Fruit fly (Drosophila melanogaster) whole organism, embryonic: ENCODE data around the gene dbf.

ENCODE experiments used
- B-H1 ChIP-seq: fragments of 200-800 bp; sonication (Bioruptor generic); IDR thresholded peaks from 3 replicates; pipeline ENCODE4 v1.3.6; 2022; ENCODE audit warnings: missing biosample characterization, missing genetic modification characterization
- Blimp-1 ChIP-seq: fragments of 200-800 bp; sonication (Bioruptor generic); optimal IDR thresholded peaks from 3 replicates; lab custom pipeline; 2018; ENCODE audit warnings: missing biosample characterization, missing genetic modification characterization, mild to moderate bottlenecking, moderate library complexity, missing genetic modification reagents
- CG11696 ChIP-seq: fragments of 200-800 bp; sonication (Bioruptor generic); IDR thresholded peaks from 2 replicates; pipeline ENCODE4 v1.3.6; 2022; ENCODE audit warnings: missing biosample characterization, missing genetic modification characterization
- CG12071 ChIP-seq: fragments of 200-800 bp; sonication (Bioruptor generic); optimal IDR thresholded peaks from 3 replicates; lab custom pipeline; 2018; ENCODE audit warnings: missing biosample characterization, mild to moderate bottlenecking, missing genetic modification characterization
- CG12104 ChIP-seq: fragments of 200-800 bp; sonication (Bioruptor generic); optimal IDR thresholded peaks from 3 replicates; lab custom pipeline; 2016; ENCODE audit warnings: missing biosample characterization, missing genetic modification characterization
- CG14965 ChIP-seq: fragments of 200-800 bp; sonication (Bioruptor generic); optimal IDR thresholded peaks from 2 replicates; lab custom pipeline; 2016; ENCODE audit warnings: missing biosample characterization, missing genetic modification characterization, borderline replicate concordance
- CG17361 ChIP-seq: fragments of 200-800 bp; sonication (Bioruptor generic); IDR thresholded peaks from 3 replicates; pipeline ENCODE4 v1.3.6; 2022; ENCODE audit warnings: missing biosample characterization, missing genetic modification characterization
- CG17829 ChIP-seq: fragments of 200-800 bp; optimal IDR thresholded peaks from 2 replicates; lab custom pipeline; 2019; ENCODE audit warnings: missing biosample characterization, mild to moderate bottlenecking, missing genetic modification characterization, moderate library complexity
- CG18262 ChIP-seq: fragments of 200-800 bp; optimal IDR thresholded peaks from 3 replicates; lab custom pipeline; 2019; ENCODE audit warnings: missing biosample characterization, mild to moderate bottlenecking, missing genetic modification characterization, moderate library complexity
- CG2712 ChIP-seq: fragments of 200-800 bp; optimal IDR thresholded peaks from 3 replicates; lab custom pipeline; 2019; ENCODE audit warnings: missing biosample characterization, mild to moderate bottlenecking, missing genetic modification characterization, moderate library complexity
- CG2875 ChIP-seq: fragments of 200-800 bp; sonication (Bioruptor generic); optimal IDR thresholded peaks from 2 replicates; lab custom pipeline; 2017; ENCODE audit warnings: missing biosample characterization, mild to moderate bottlenecking, missing genetic modification characterization, missing genetic modification reagents
- CG30403 ChIP-seq: fragments of 200-800 bp; sonication (Bioruptor generic); optimal IDR thresholded peaks from 3 replicates; lab custom pipeline; 2016; ENCODE audit warnings: missing biosample characterization, missing genetic modification characterization
- CG31441 ChIP-seq: fragments of 200-800 bp; sonication (Bioruptor generic); IDR thresholded peaks from 2 replicates; pipeline ENCODE4 v1.3.6; 2022; ENCODE audit warnings: missing biosample characterization, missing genetic modification characterization
- CG3281 ChIP-seq: fragments of 200-800 bp; sonication (Bioruptor generic); optimal IDR thresholded peaks from 3 replicates; lab custom pipeline; 2017; ENCODE audit warnings: missing biosample characterization, mild to moderate bottlenecking, missing genetic modification characterization
- CG3838 ChIP-seq: fragments of 200-800 bp; sonication (Bioruptor generic); optimal IDR thresholded peaks from 3 replicates; lab custom pipeline; 2016; ENCODE audit warnings: missing biosample characterization, missing genetic modification characterization
- CG7372 ChIP-seq: fragments of 200-800 bp; sonication (Bioruptor generic); IDR thresholded peaks from 2 replicates; pipeline ENCODE4 v1.3.6; 2022; ENCODE audit warnings: missing biosample characterization, missing genetic modification characterization
- CG8359 ChIP-seq: fragments of 200-800 bp; sonication (Bioruptor generic); optimal IDR thresholded peaks from 2 replicates; lab custom pipeline; 2017; ENCODE audit warnings: missing biosample characterization, mild to moderate bottlenecking, missing genetic modification characterization, borderline replicate concordance
- CG8388 ChIP-seq: fragments of 200-800 bp; sonication (Bioruptor generic); optimal IDR thresholded peaks from 2 replicates; lab custom pipeline; 2019; ENCODE audit warnings: missing biosample characterization, mild to moderate bottlenecking, missing genetic modification characterization, moderate library complexity
- CG8924 ChIP-seq: fragments of 200-800 bp; optimal IDR thresholded peaks from 3 replicates; lab custom pipeline; 2019; ENCODE audit warnings: missing biosample characterization, mild to moderate bottlenecking, missing genetic modification characterization, moderate library complexity
- CG9215 ChIP-seq: fragments of 200-800 bp; sonication (Bioruptor generic); IDR thresholded peaks from 2 replicates; pipeline ENCODE4 v1.3.6; 2022; ENCODE audit warnings: missing biosample characterization, missing genetic modification characterization
- CG9727 ChIP-seq: fragments of 200-800 bp; sonication (Bioruptor generic); optimal IDR thresholded peaks from 3 replicates; lab custom pipeline; 2017; ENCODE audit warnings: missing biosample characterization, mild to moderate bottlenecking, missing genetic modification characterization
- CoRest ChIP-seq: fragments of 200-800 bp; sonication (Bioruptor generic); optimal IDR thresholded peaks from 3 replicates; lab custom pipeline; 2018; ENCODE audit warnings: missing biosample characterization, mild to moderate bottlenecking, missing genetic modification characterization, moderate library complexity
- D ChIP-seq, 2 experiments: fragments of 200-800 bp in 1 of 2; fragments of >200 bp in 1 of 2; sonication (Bioruptor generic) in 1 of 2; optimal IDR thresholded peaks; 2 replicates in 1 of 2; 3 replicates in 1 of 2; lab custom pipeline; 2017; ENCODE audit warnings: mild to moderate bottlenecking in 1 of 2, missing biosample characterization in 1 of 2, missing genetic modification characterization in 1 of 2, missing genetic modification reagents in 1 of 2
- D19A ChIP-seq: fragments of 200-800 bp; optimal IDR thresholded peaks from 3 replicates; lab custom pipeline; 2019; ENCODE audit warnings: missing biosample characterization, mild to moderate bottlenecking, missing genetic modification characterization, moderate library complexity
- Ets97D ChIP-seq: fragments of 200-800 bp; sonication (Bioruptor generic); optimal IDR thresholded peaks from 3 replicates; lab custom pipeline; 2016; ENCODE audit warnings: missing biosample characterization, missing genetic modification characterization
- Fer1 ChIP-seq: fragments of 200-800 bp; sonication (Bioruptor generic); optimal IDR thresholded peaks from 2 replicates; lab custom pipeline; 2017; ENCODE audit warnings: missing biosample characterization, mild to moderate bottlenecking, missing genetic modification characterization
- Hr51 ChIP-seq, 2 experiments: fragments of 200-800 bp; sonication (Bioruptor generic); optimal IDR thresholded peaks; 2 replicates in 1 of 2; 3 replicates in 1 of 2; lab custom pipeline; 2016 to 2018; ENCODE audit warnings: missing biosample characterization in 2 of 2, missing genetic modification characterization in 2 of 2, mild to moderate bottlenecking in 1 of 2, moderate library complexity in 1 of 2
- Hsf ChIP-seq: fragments of 200-800 bp; sonication (Bioruptor generic); optimal IDR thresholded peaks from 3 replicates; lab custom pipeline; 2016; ENCODE audit warnings: missing biosample characterization, missing genetic modification characterization
- Meics ChIP-seq: fragments of 200-800 bp; sonication (Bioruptor generic); optimal IDR thresholded peaks from 2 replicates; lab custom pipeline; 2017; ENCODE audit warnings: missing biosample characterization, mild to moderate bottlenecking, missing genetic modification characterization
- Oli ChIP-seq: fragments of 200-800 bp; sonication (Bioruptor generic); optimal IDR thresholded peaks from 2 replicates; lab custom pipeline; 2018; ENCODE audit warnings: missing biosample characterization, mild to moderate bottlenecking, missing genetic modification characterization, moderate library complexity
- Sox100B ChIP-seq: fragments of 200-800 bp; sonication (Bioruptor generic); optimal IDR thresholded peaks from 3 replicates; lab custom pipeline; 2018; ENCODE audit warnings: missing biosample characterization, mild to moderate bottlenecking, missing genetic modification characterization
- Ssrp ChIP-seq: fragments of 200-800 bp; sonication (Bioruptor generic); optimal IDR thresholded peaks from 2 replicates; lab custom pipeline; 2018; ENCODE audit warnings: missing biosample characterization, mild to moderate bottlenecking, missing genetic modification characterization, moderate library complexity
- croc ChIP-seq: fragments of 200-800 bp; sonication (Bioruptor generic); conservative IDR thresholded peaks from 3 replicates; pipeline ENCODE4 v1.3.6; 2022; ENCODE audit warnings: missing biosample characterization, missing genetic modification characterization
- crp ChIP-seq, 2 experiments: fragments of 200-800 bp; sonication (Bioruptor generic); optimal IDR thresholded peaks; 2 replicates in 1 of 2; 3 replicates in 1 of 2; lab custom pipeline; 2017; ENCODE audit warnings: missing biosample characterization in 2 of 2, missing genetic modification characterization in 2 of 2, mild to moderate bottlenecking in 1 of 2, moderate library complexity in 1 of 2
- disco-r ChIP-seq: fragments of 200-800 bp; sonication (Bioruptor generic); optimal IDR thresholded peaks from 2 replicates; lab custom pipeline; 2016; ENCODE audit warnings: missing biosample characterization, missing genetic modification characterization
- eyg ChIP-seq: fragments of 200-800 bp; sonication (Bioruptor generic); optimal IDR thresholded peaks from 3 replicates; lab custom pipeline; 2016; ENCODE audit warnings: missing biosample characterization, missing genetic modification characterization
- fd64A ChIP-seq: fragments of 200-800 bp; sonication (Bioruptor generic); optimal IDR thresholded peaks from 3 replicates; lab custom pipeline; 2018; ENCODE audit warnings: missing biosample characterization, mild to moderate bottlenecking, missing genetic modification characterization
- gem ChIP-seq: fragments of 200-800 bp; sonication (Bioruptor generic); optimal IDR thresholded peaks from 2 replicates; lab custom pipeline; 2019; ENCODE audit warnings: missing biosample characterization, mild to moderate bottlenecking, missing genetic modification characterization, moderate library complexity
- gsb-n ChIP-seq: fragments of 200-800 bp; sonication (Bioruptor generic); optimal IDR thresholded peaks from 3 replicates; lab custom pipeline; 2018; ENCODE audit warnings: missing biosample characterization, mild to moderate bottlenecking, missing genetic modification characterization
- inv ChIP-seq: fragments of 200-800 bp; sonication (Bioruptor generic); IDR thresholded peaks from 2 replicates; pipeline ENCODE4 v1.3.6; 2022; ENCODE audit warnings: missing biosample characterization, missing genetic modification characterization; ENCODE audit not compliant: partially characterized antibody
- kah ChIP-seq: fragments of 200-800 bp; sonication (Bioruptor generic); optimal IDR thresholded peaks from 2 replicates; lab custom pipeline; 2018; ENCODE audit warnings: missing biosample characterization, mild to moderate bottlenecking, missing genetic modification characterization
- p53 ChIP-seq: fragments of 200-800 bp; sonication (Bioruptor generic); optimal IDR thresholded peaks from 2 replicates; lab custom pipeline; 2016; ENCODE audit warnings: missing biosample characterization, missing genetic modification characterization
- row ChIP-seq: fragments of 200-800 bp; sonication (Bioruptor generic); IDR thresholded peaks from 3 replicates; pipeline ENCODE4 v1.3.6; 2022; ENCODE audit warnings: missing biosample characterization, missing genetic modification characterization
- scrt ChIP-seq: fragments of 200-800 bp; sonication (Bioruptor generic); optimal IDR thresholded peaks from 2 replicates; lab custom pipeline; 2018; ENCODE audit warnings: missing biosample characterization, mild to moderate bottlenecking, missing genetic modification characterization, moderate library complexity
- slbo ChIP-seq: fragments of 200-800 bp; sonication (Bioruptor generic); IDR thresholded peaks from 2 replicates; pipeline ENCODE4 v1.3.6; 2022; ENCODE audit warnings: missing biosample characterization, missing genetic modification characterization
- sr ChIP-seq: fragments of 200-800 bp; sonication (Bioruptor generic); IDR thresholded peaks from 3 replicates; pipeline ENCODE4 v1.3.6; 2022; ENCODE audit warnings: missing biosample characterization, missing genetic modification characterization
- tgo ChIP-seq: fragments of 200-800 bp; sonication (Bioruptor generic); IDR thresholded peaks from 3 replicates; pipeline ENCODE4 v1.3.6; 2022; ENCODE audit warnings: missing biosample characterization, missing genetic modification characterization
- toy ChIP-seq: fragments of 200-800 bp; sonication (Bioruptor generic); IDR thresholded peaks from 2 replicates; pipeline ENCODE4 v1.3.6; 2022; ENCODE audit warnings: missing biosample characterization, missing genetic modification characterization

The dbf gene

DNA sequence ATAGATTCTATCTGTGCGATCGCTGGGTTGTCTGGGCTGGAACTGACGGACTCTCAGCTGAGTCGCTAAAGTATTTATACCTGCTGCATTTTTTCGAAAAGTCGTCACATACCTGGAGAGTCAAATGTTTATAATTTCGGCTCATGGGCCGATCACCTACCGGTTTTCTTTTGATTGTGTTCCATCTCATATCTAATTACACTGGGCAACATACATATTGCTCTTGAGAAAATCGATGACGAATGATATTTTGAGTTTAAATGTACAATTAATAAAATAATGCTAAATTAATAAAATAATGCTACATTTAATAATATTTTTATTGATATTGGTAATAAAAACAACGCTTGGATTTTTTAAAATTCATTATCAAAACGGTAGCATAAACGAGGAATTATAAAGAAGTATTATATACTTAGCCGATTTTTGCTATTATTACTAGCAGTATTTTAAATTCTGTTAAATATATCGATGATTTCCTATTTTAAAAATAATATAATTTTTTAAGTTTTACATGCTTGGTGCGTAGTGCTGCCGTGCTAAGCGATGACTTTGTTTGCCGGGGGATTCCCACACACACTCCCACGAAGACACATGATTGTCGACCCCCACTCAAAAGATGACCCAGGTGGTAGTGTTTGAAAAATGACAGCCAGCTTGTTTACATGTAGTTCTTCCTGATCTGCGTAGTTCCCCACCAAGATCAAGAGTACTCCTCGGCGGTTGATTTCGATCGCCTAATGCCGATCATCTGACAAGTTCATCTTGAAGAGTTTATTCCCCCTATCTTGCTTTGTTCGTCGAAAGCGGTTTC, 38.0 kb downstream of the dbf start, which contains the start of gene CG7294:
Gene CG7294, minus strand, starts transcription at position 51 of the 814 bp plus-strand sequence.
- TF ChIP-seq gsb-n (tag; lab: Kevin White, UChicago) = peak; percentile 11
- TF ChIP-seq CG14965 (GFP tag; lab: Kevin White, UChicago) = no peak
- TF ChIP-seq p53 = no peak
- no peak for TF ChIP-seq crp (GFP tag; optimal IDR thresholded peaks at IDR 0.05; lab: Kevin White, UChicago)
- TF ChIP-seq CG18262 = peak; percentile 72
- peak; percentile 21; the same call in 1 of the 3 replicates for TF ChIP-seq row (GFP tag; lab: Robert Waterston, UW)
- no peak for TF ChIP-seq CG9215
- TF ChIP-seq inv (GFP tag; lab: Robert Waterston, UW) = no peak
- no peak for TF ChIP-seq B-H1
- no peak for TF ChIP-seq eyg
- TF ChIP-seq croc (GFP tag; lab: Robert Waterston, UW) = no peak
- peak; percentile 25 for TF ChIP-seq CG8924
- TF ChIP-seq Blimp-1 = peak; percentile 8
- TF ChIP-seq CG9727 (GFP tag; lab: Kevin White, UChicago) = peak; percentile 13
- no peak for TF ChIP-seq CG3838 (GFP tag; lab: Kevin White, UChicago)
- peak; percentile 63 for TF ChIP-seq CG31441 (GFP tag; lab: Robert Waterston, UW)
- TF ChIP-seq Ssrp (tag; lab: Kevin White, UChicago) = peak; percentile 5
- TF ChIP-seq toy (GFP tag; lab: Robert Waterston, UW) = no peak
- TF ChIP-seq CG7372 (GFP tag; lab: Robert Waterston, UW) = no peak
- TF ChIP-seq CG12071 (GFP tag; lab: Kevin White, UChicago) = no peak
- TF ChIP-seq CG17829 (tag; lab: Kevin White, UChicago) = peak; percentile 27
- TF ChIP-seq fd64A (GFP tag; lab: Kevin White, UChicago) = no peak
- TF ChIP-seq tgo (GFP tag; lab: Robert Waterston, UW) = no peak
- peak; percentile 45 for TF ChIP-seq D19A
- no peak for TF ChIP-seq CG11696 (GFP tag; lab: Robert Waterston, UW)
- TF ChIP-seq scrt (GFP tag; lab: Kevin White, UChicago) = no peak
- TF ChIP-seq Ets97D (GFP tag; lab: Kevin White, UChicago) = no peak
- TF ChIP-seq Hr51 (GFP tag; optimal IDR thresholded peaks at IDR 0.05; lab: Kevin White, UChicago) = peak in 1 of 2 experiments; percentile 28
- TF ChIP-seq CG12104 (GFP tag; lab: Kevin White, UChicago) = no peak
- TF ChIP-seq CG3281 (GFP tag; lab: Kevin White, UChicago) = peak; percentile 18
- peak; percentile 67 for TF ChIP-seq gem (tag; lab: Kevin White, UChicago)
- TF ChIP-seq Hsf (GFP tag; lab: Kevin White, UChicago) = no peak
- TF ChIP-seq Meics (GFP tag; lab: Kevin White, UChicago) = peak; percentile 23
- peak; percentile 55 for TF ChIP-seq Sox100B (GFP tag; lab: Kevin White, UChicago)
- peak; percentile 72; the same call in 2 of the 3 replicates for TF ChIP-seq sr
- no peak for TF ChIP-seq disco-r (GFP tag; lab: Kevin White, UChicago)
- no peak for TF ChIP-seq kah (GFP tag; lab: Kevin White, UChicago)
- TF ChIP-seq CG2875 (GFP tag; lab: Kevin White, UChicago) = no peak
- TF ChIP-seq CG2712 (tag; lab: Kevin White, UChicago) = peak; percentile 63
- TF ChIP-seq CoRest (tag; lab: Kevin White, UChicago) = peak; percentile 35
- TF ChIP-seq Oli (tag; lab: Kevin White, UChicago) = peak; percentile 1
- no peak for TF ChIP-seq CG30403 (GFP tag; lab: Kevin White, UChicago)
- TF ChIP-seq CG8359 (GFP tag; lab: Kevin White, UChicago) = no peak
- no peak for TF ChIP-seq D (optimal IDR thresholded peaks at IDR 0.05; lab: Kevin White, UChicago)
- no peak for TF ChIP-seq D (GFP tag; optimal IDR thresholded peaks at IDR 0.05; lab: Kevin White, UChicago)
- TF ChIP-seq CG17361 (GFP tag; lab: Robert Waterston, UW) = peak; percentile 66
- TF ChIP-seq Fer1 (GFP tag; lab: Kevin White, UChicago) = no peak
- no peak for TF ChIP-seq slbo (GFP tag; lab: Robert Waterston, UW)
- no peak for TF ChIP-seq CG8388
